Worm (Caenorhabditis elegans): ENCODE results near the gene str-125.

DNA sequence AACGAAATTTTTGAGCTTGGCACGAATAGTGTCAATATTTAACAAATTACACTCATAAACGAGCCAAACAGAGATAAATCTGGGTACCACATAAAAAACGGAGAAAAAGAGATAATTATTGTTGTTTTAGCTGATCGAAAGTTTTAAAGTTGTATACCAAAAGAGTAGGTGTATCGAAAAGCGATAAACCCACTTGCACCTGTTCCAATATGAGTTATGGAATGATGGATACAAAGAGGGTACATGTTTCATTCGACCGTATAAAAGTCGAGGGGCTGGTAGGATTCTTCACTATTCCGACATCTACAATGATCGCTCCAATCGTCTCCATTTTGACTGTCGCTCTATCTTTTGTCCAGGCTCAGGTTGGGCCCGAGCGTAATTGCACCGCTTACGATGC lies 16.5 kb upstream of the str-125 start, which contains the start of gene ZK218.1:
- TF ChIP-seq pha-4 (tag; optimal IDR thresholded peaks at IDR 0.05) (no peak), ama-1 (optimal IDR thresholded peaks at IDR 0.05) (no peak), unc-86 (tag; optimal IDR thresholded peaks at IDR 0.05) (no peak), ceh-6 (GFP tag; optimal IDR thresholded peaks at IDR 0.05) (no peak), Y22D7AL.16 (tag; optimal IDR thresholded peaks at IDR 0.05) (no peak), C08G9.2 (tag; optimal IDR thresholded peaks at IDR 0.05) (no peak), ceh-34 (tag; optimal IDR thresholded peaks at IDR 0.05) (no peak), ceh-9 (tag; optimal IDR thresholded peaks at IDR 0.05) (no peak), unc-55 (GFP tag; optimal IDR thresholded peaks at IDR 0.05) (no peak)

Measured in whole organism, late embryonic.